Worm (Caenorhabditis elegans): Measurements from ENCODE around the gene fat-5.

Gene fat-5

ce11 chrV:17699659-17700058 is 25.1 kb upstream of the fat-5 start, which contains the start of gene Y26G10.6:
Gene Y26G10.6, plus strand, starts transcription at chrV:17699959.
- TF ChIP-seq B0336.3 (GFP tag; IDR thresholded peaks at IDR 0.05): no peak
- no peak for TF ChIP-seq F57C9.4 (tag; optimal IDR thresholded peaks at IDR 0.05)
- TF ChIP-seq snpc-1.3 (tag; optimal IDR thresholded peaks at IDR 0.05; ENCODE audit: insufficient read depth): no peak
- no peak for TF ChIP-seq ama-1 (optimal IDR thresholded peaks at IDR 0.05)
- TF ChIP-seq ama-1 (GFP tag; optimal IDR thresholded peaks at IDR 0.05): no peak
- no peak for TF ChIP-seq tlf-1 (GFP tag; optimal IDR thresholded peaks at IDR 0.05)
- TF ChIP-seq ceh-27 (GFP tag; optimal IDR thresholded peaks at IDR 0.05): no peak

ce11 chrV:17700728-17701262 is 24.0 kb upstream of the fat-5 start, which contains the start of the genes Y26G10.5 and srh-32:
Gene Y26G10.5, minus strand, starts transcription at chrV:17700828.
Gene srh-32, plus strand, starts transcription at chrV:17701212.
- TF ChIP-seq F22D6.2 (tag; optimal IDR thresholded peaks at IDR 0.05): no peak
- TF ChIP-seq F55B11.4 (tag; optimal IDR thresholded peaks at IDR 0.05; ENCODE audit: borderline replicate concordance, insufficient read depth): no peak
- TF ChIP-seq hlh-26 (GFP tag; conservative IDR thresholded peaks at IDR 0.05): no peak
- no peak for TF ChIP-seq tbp1 (GFP tag; optimal IDR thresholded peaks at IDR 0.05)
- no peak for TF ChIP-seq chd-7 (tag; optimal IDR thresholded peaks at IDR 0.05)

DNA sequence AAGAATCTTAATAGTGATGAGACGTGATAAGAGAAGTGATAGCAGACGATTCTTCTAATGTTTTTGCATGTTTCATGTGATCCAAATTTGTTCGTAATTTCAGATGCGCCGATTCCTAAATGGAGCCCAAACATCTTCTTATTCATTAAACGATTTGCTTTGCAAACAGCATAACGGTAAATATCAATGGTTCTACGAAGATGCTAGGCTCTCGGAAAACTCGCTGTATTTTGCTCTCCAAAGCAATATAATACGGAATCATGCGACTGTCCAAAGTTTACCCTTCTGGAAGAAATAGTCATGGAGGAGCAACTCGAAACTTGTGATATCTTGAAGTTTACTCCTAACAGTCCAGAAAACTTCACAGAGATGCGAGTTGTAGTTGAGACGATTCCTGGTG is 19.0 kb upstream of the fat-5 start, which contains the start of gene W06D12.6:
TSS of gene W06D12.6 (plus strand) at position 301 of the 400 bp plus-strand sequence.
- TF ChIP-seq madf-8 (GFP tag; conservative IDR thresholded peaks at IDR 0.05) (no peak), hsf-1 (GFP tag; IDR thresholded peaks at IDR 0.05) (no peak), cebp-1 (GFP tag; IDR thresholded peaks at IDR 0.05) (no peak), cebp-1 (tag; optimal IDR thresholded peaks at IDR 0.05) (no peak), egl-18 (GFP tag; IDR thresholded peaks at IDR 0.05) (no peak), sea-2 (GFP tag; IDR thresholded peaks at IDR 0.05) (no peak), die-1 (tag; optimal IDR thresholded peaks at IDR 0.05) (no peak), pha-4 (tag; optimal IDR thresholded peaks at IDR 0.05) (no peak), hmg-20 (GFP tag; IDR thresholded peaks at IDR 0.05) (no peak), mes-4 (tag; optimal IDR thresholded peaks at IDR 0.05) (no peak), F33H1.4 (GFP tag; IDR thresholded peaks at IDR 0.05) (no peak), let-607 (tag; optimal IDR thresholded peaks at IDR 0.05) (no peak), ets-4 (GFP tag; optimal IDR thresholded peaks at IDR 0.05) (no peak), mel-28 (tag; optimal IDR thresholded peaks at IDR 0.05; ENCODE audit: borderline replicate concordance) (no peak), lin-35 (GFP tag; optimal IDR thresholded peaks at IDR 0.05) (no peak), F39B2.1 (GFP tag; IDR thresholded peaks at IDR 0.05) (no peak), ccch-3 (GFP tag; optimal IDR thresholded peaks at IDR 0.05) (no peak), Y53G8AR.9 (GFP tag; conservative IDR thresholded peaks at IDR 0.05) (no peak), nhr-80 (tag; optimal IDR thresholded peaks at IDR 0.05) (no peak)

ce11 chrV:17706217-17706806 is 18.5 kb upstream of the fat-5 start:
- TF ChIP-seq hlh-26 (GFP tag; conservative IDR thresholded peaks at IDR 0.05): no peak
- no peak for TF ChIP-seq lin-40 (tag; optimal IDR thresholded peaks at IDR 0.05)
- TF ChIP-seq T26A5.8 (tag; optimal IDR thresholded peaks at IDR 0.05): no peak
- TF ChIP-seq Y56A3A.18 (GFP tag; IDR thresholded peaks at IDR 0.05): no peak
- no peak for TF ChIP-seq gei-17 (GFP tag; optimal IDR thresholded peaks at IDR 0.05)
- TF ChIP-seq F39B2.1 (GFP tag; IDR thresholded peaks at IDR 0.05): no peak
- TF ChIP-seq F49E8.2 (tag; optimal IDR thresholded peaks at IDR 0.05; ENCODE audit: insufficient read depth): no peak
- TF ChIP-seq F37B4.10 (GFP tag; IDR thresholded peaks at IDR 0.05): no peak
